Worm (Caenorhabditis elegans): ENCODE data around the gene C39E9.12.
A peak's percentile ranks its signal among the peaks of the same experiment; 100 is the strongest.

Gene C39E9.12

ce11 chrIV:13093677-13094076 is at the start of gene C39E9.12, which contains the start of gene prcc-1:
Gene C39E9.12 (plus strand): TSS chrIV:13094007.
Gene prcc-1 (minus strand): TSS chrIV:13093795.
- TF ChIP-seq C34B4.2 (tag; optimal IDR thresholded peaks at IDR 0.05): no peak
- no peak for TF ChIP-seq vab-15 (tag; optimal IDR thresholded peaks at IDR 0.05)
- peak; percentile 73 for TF ChIP-seq unc-130 (tag; optimal IDR thresholded peaks at IDR 0.05)
- TF ChIP-seq isw-1 (GFP tag; IDR thresholded peaks at IDR 0.05): no peak; the same call in 1 of the 2 replicates
- TF ChIP-seq elt-3 (tag; optimal IDR thresholded peaks at IDR 0.05): peak in 1 of 6 experiments; percentile 67
- no peak for TF ChIP-seq Y116A8C.19 (tag; optimal IDR thresholded peaks at IDR 0.05; ENCODE audit: borderline replicate concordance)
- no peak for TF ChIP-seq ceh-63 (GFP tag; optimal IDR thresholded peaks at IDR 0.05)
- peak; percentile 85 for TF ChIP-seq C16A3.4 (tag; optimal IDR thresholded peaks at IDR 0.05)
- peak; percentile 92 to 97 for TF ChIP-seq lin-35 (GFP tag; optimal IDR thresholded peaks at IDR 0.05)
- TF ChIP-seq nhr-76 (tag; optimal IDR thresholded peaks at IDR 0.05): no peak
- peak; percentile 21 for TF ChIP-seq dsc-1 (tag; optimal IDR thresholded peaks at IDR 0.05)
- TF ChIP-seq hlh-4 (tag; optimal IDR thresholded peaks at IDR 0.05): no peak
- TF ChIP-seq lsy-2 (tag; optimal IDR thresholded peaks at IDR 0.05): peak; percentile 73 to 91
- TF ChIP-seq jun-1 (tag; optimal IDR thresholded peaks at IDR 0.05): peak; percentile 40
- TF ChIP-seq nhr-20 (tag; optimal IDR thresholded peaks at IDR 0.05): peak; percentile 53
- no peak for TF ChIP-seq pqm-1 (tag; optimal IDR thresholded peaks at IDR 0.05)
- peak; percentile 54 for TF ChIP-seq nhr-77 (tag; optimal IDR thresholded peaks at IDR 0.05)
- peak; percentile 55 for TF ChIP-seq xbp-1 (tag; optimal IDR thresholded peaks at IDR 0.05)
- TF ChIP-seq rnt-1 (tag; optimal IDR thresholded peaks at IDR 0.05): peak; percentile 79
- TF ChIP-seq mep-1 (tag; optimal IDR thresholded peaks at IDR 0.05): no peak
- no peak for TF ChIP-seq ceh-8 (GFP tag; optimal IDR thresholded peaks at IDR 0.05)
- TF ChIP-seq nhr-71 (tag; optimal IDR thresholded peaks at IDR 0.05): peak; percentile 73
- peak; percentile 69 for TF ChIP-seq lin-13 (GFP tag; optimal IDR thresholded peaks at IDR 0.05)
- no peak for TF ChIP-seq egl-27 (tag; optimal IDR thresholded peaks at IDR 0.05)
- TF ChIP-seq irx-1 (tag; optimal IDR thresholded peaks at IDR 0.05): no peak
- TF ChIP-seq fos-1 (tag; optimal IDR thresholded peaks at IDR 0.05): peak; percentile 63
- TF ChIP-seq unc-86 (tag; optimal IDR thresholded peaks at IDR 0.05): peak; percentile 37
- peak; percentile 67 for TF ChIP-seq lin-14 (GFP tag; optimal IDR thresholded peaks at IDR 0.05)
- TF ChIP-seq dpl-1 (GFP tag; optimal IDR thresholded peaks at IDR 0.05): peak; percentile 88 to 95 (median 92)
- peak in 1 of 2 experiments; percentile 56 for TF ChIP-seq mdl-1 (tag; optimal IDR thresholded peaks at IDR 0.05)
- TF ChIP-seq nhr-19 (GFP tag; conservative IDR thresholded peaks at IDR 0.05): peak; percentile 43; the same call in 1 of the 2 replicates
- no peak for TF ChIP-seq unc-98 (GFP tag; IDR thresholded peaks at IDR 0.05)
- peak; percentile 27 to 78 (median 63) for TF ChIP-seq ceh-82 (tag; optimal IDR thresholded peaks at IDR 0.05)
- TF ChIP-seq snu-23 (GFP tag; optimal IDR thresholded peaks at IDR 0.05): peak; percentile 80
- TF ChIP-seq efl-1 (optimal IDR thresholded peaks at IDR 0.05): peak; percentile 93 to 94
- TF ChIP-seq efl-1 (GFP tag; optimal IDR thresholded peaks at IDR 0.05 in 1 of 2): peak; percentile 92 to 99
- peak; percentile 14 for TF ChIP-seq C04F5.9 (tag; optimal IDR thresholded peaks at IDR 0.05)
- peak; percentile 66 for TF ChIP-seq skn-1 (tag; optimal IDR thresholded peaks at IDR 0.05)
- TF ChIP-seq nhr-47 (tag; optimal IDR thresholded peaks at IDR 0.05): peak; percentile 75
- no peak for TF ChIP-seq hpl-2 (GFP tag; optimal IDR thresholded peaks at IDR 0.05)
- peak; percentile 62 for TF ChIP-seq swsn-7 (tag; optimal IDR thresholded peaks at IDR 0.05)
- no peak for TF ChIP-seq aly-2 (tag; optimal IDR thresholded peaks at IDR 0.05)
- peak; percentile 37 for TF ChIP-seq tbx-2 (tag; optimal IDR thresholded peaks at IDR 0.05)
- peak; percentile 46 for TF ChIP-seq nhr-85 (tag)
- TF ChIP-seq lin-15B (tag; optimal IDR thresholded peaks at IDR 0.05): peak; percentile 84
- TF ChIP-seq lir-3 (tag; optimal IDR thresholded peaks at IDR 0.05; ENCODE audit: poor library complexity): peak; percentile 10
- TF ChIP-seq mab-9 (GFP tag; IDR thresholded peaks at IDR 0.05): no peak
- no peak for TF ChIP-seq pax-3 (tag; optimal IDR thresholded peaks at IDR 0.05)
- no peak for TF ChIP-seq sup-37 (GFP tag; optimal IDR thresholded peaks at IDR 0.05)
- TF ChIP-seq fkh-4 (tag; optimal IDR thresholded peaks at IDR 0.05; ENCODE audit: borderline replicate concordance): no peak
- TF ChIP-seq lin-39 (tag; optimal IDR thresholded peaks at IDR 0.05): no peak
- TF ChIP-seq nhr-237 (tag; optimal IDR thresholded peaks at IDR 0.05): no peak
- TF ChIP-seq fkh-8 (tag; optimal IDR thresholded peaks at IDR 0.05): peak; percentile 56

Measured in whole organism, L1 larva.